Worm (Caenorhabditis elegans): ENCODE data around the gene ZC204.13.

- no peak for TF ChIP-seq nhr-12 (tag; optimal IDR thresholded peaks at IDR 0.05)
- TF ChIP-seq M03D4.4 (tag; optimal IDR thresholded peaks at IDR 0.05): no peak
- no peak for TF ChIP-seq ham-2 (GFP tag; optimal IDR thresholded peaks at IDR 0.05)
- no peak for TF ChIP-seq sptf-1 (tag; optimal IDR thresholded peaks at IDR 0.05)
- no peak for TF ChIP-seq mab-5 (tag; optimal IDR thresholded peaks at IDR 0.05)
- no peak for TF ChIP-seq lin-32 (GFP tag; optimal IDR thresholded peaks at IDR 0.05)
- no peak for TF ChIP-seq nhr-76 (tag; optimal IDR thresholded peaks at IDR 0.05)
- no peak for TF ChIP-seq snpc-4 (tag; optimal IDR thresholded peaks at IDR 0.05)
- TF ChIP-seq nhr-237 (tag; optimal IDR thresholded peaks at IDR 0.05): no peak
- TF ChIP-seq ztf-11 (tag; optimal IDR thresholded peaks at IDR 0.05): no peak
- TF ChIP-seq sem-2 (GFP tag; optimal IDR thresholded peaks at IDR 0.05): no peak
- no peak for TF ChIP-seq unc-62 (GFP tag; optimal IDR thresholded peaks at IDR 0.05)
These were observed 39.6 kb downstream of the ZC204.13 start, which contains the start of gene fbxa-158 for ce11 chrII:1621180-1621579.

Data from whole organism, mixed stage, embryonic.